Worm (Caenorhabditis elegans) whole organism, late embryonic: ENCODE data around the gene nhr-112.

Experiments
- F13H6.1 ChIP-seq: sonication (generic microtip); optimal IDR thresholded peaks from 2 replicates; lab custom pipeline; 2016; ENCODE audit warnings: missing genetic modification characterization, missing compliant biosample characterization
- K09A11.1 ChIP-seq: sonication (generic microtip); optimal IDR thresholded peaks from 2 replicates; lab custom pipeline; 2017; ENCODE audit warnings: antibody characterized with exemption, mild to moderate bottlenecking, missing genetic modification characterization, missing compliant biosample characterization; ENCODE audit not compliant: insufficient read depth
- T23F11.4 ChIP-seq: fragments of 200-800 bp; sonication (Bioruptor generic); optimal IDR thresholded peaks from 2 replicates; lab custom pipeline; 2018; ENCODE audit warnings: mild to moderate bottlenecking, missing genetic modification characterization, missing compliant biosample characterization
- ama-1 ChIP-seq: fragments of 150-350 bp; optimal IDR thresholded peaks from 2 replicates; lab custom pipeline; 2014
- ceh-14 ChIP-seq: sonication (generic microtip); optimal IDR thresholded peaks from 2 replicates; lab custom pipeline; 2016; ENCODE audit warnings: missing genotype, missing genetic modification characterization, missing compliant biosample characterization
- ceh-19 ChIP-seq: fragments of 200-800 bp; sonication (Bioruptor generic); optimal IDR thresholded peaks from 2 replicates; lab custom pipeline; 2018; ENCODE audit warnings: mild to moderate bottlenecking, missing genetic modification characterization, missing compliant biosample characterization
- ceh-2 ChIP-seq: sonication (generic microtip); optimal IDR thresholded peaks from 2 replicates; lab custom pipeline; 2016; ENCODE audit warnings: missing genotype, missing genetic modification characterization, missing compliant biosample characterization
- ceh-31 ChIP-seq: sonication (generic microtip); optimal IDR thresholded peaks from 2 replicates; lab custom pipeline; 2016; ENCODE audit warnings: missing genetic modification characterization, missing compliant biosample characterization
- ceh-34 ChIP-seq: sonication (generic microtip); optimal IDR thresholded peaks from 2 replicates; lab custom pipeline; 2016; ENCODE audit warnings: mild to moderate bottlenecking, missing genetic modification characterization, missing compliant biosample characterization
- ceh-45 ChIP-seq: fragments of 200-800 bp; sonication (Bioruptor generic); IDR thresholded peaks from 2 replicates; pipeline ENCODE4 v1.3.6; 2022; ENCODE audit warnings: missing genetic modification reagents, missing genetic modification characterization, missing compliant biosample characterization
- ceh-9 ChIP-seq: sonication (generic microtip); optimal IDR thresholded peaks from 2 replicates; lab custom pipeline; 2016; ENCODE audit warnings: mild to moderate bottlenecking, missing genetic modification characterization, inconsistent platforms, missing compliant biosample characterization
- dmd-4 ChIP-seq: sonication (generic microtip); optimal IDR thresholded peaks from 2 replicates; lab custom pipeline; 2016; ENCODE audit warnings: borderline replicate concordance, missing genetic modification characterization, missing compliant biosample characterization
- dve-1 ChIP-seq: sonication (generic microtip); optimal IDR thresholded peaks from 2 replicates; lab custom pipeline; 2017; ENCODE audit warnings: antibody characterized with exemption, mild to moderate bottlenecking, missing genetic modification characterization, missing compliant biosample characterization
- ets-4 ChIP-seq: sonication (generic microtip); optimal IDR thresholded peaks from 2 replicates; lab custom pipeline; 2016; ENCODE audit warnings: missing genetic modification characterization, missing compliant biosample characterization
- eyg-1 ChIP-seq: sonication (generic microtip); optimal IDR thresholded peaks from 2 replicates; lab custom pipeline; 2016; ENCODE audit warnings: missing genotype, missing genetic modification characterization, missing compliant biosample characterization
- fkh-6 ChIP-seq: sonication (generic microtip); optimal IDR thresholded peaks from 2 replicates; lab custom pipeline; 2016; ENCODE audit warnings: missing genetic modification characterization, missing compliant biosample characterization
- gmeb-2 ChIP-seq: sonication (generic microtip); optimal IDR thresholded peaks from 2 replicates; lab custom pipeline; 2016; ENCODE audit warnings: missing genetic modification characterization, inconsistent platforms, missing compliant biosample characterization
- hlh-13 ChIP-seq: fragments of 200-800 bp; sonication (Bioruptor generic); optimal IDR thresholded peaks from 2 replicates; lab custom pipeline; 2018; ENCODE audit warnings: mild to moderate bottlenecking, missing genetic modification characterization, missing compliant biosample characterization
- hlh-15 ChIP-seq: sonication (generic microtip); optimal IDR thresholded peaks from 2 replicates; lab custom pipeline; 2016; ENCODE audit warnings: missing genetic modification characterization, missing compliant biosample characterization
- hlh-8 ChIP-seq: sonication (generic microtip); optimal IDR thresholded peaks from 2 replicates; lab custom pipeline; 2016; ENCODE audit warnings: missing genotype, missing genetic modification characterization, missing compliant biosample characterization
- lim-6 ChIP-seq: sonication (generic microtip); optimal IDR thresholded peaks from 2 replicates; lab custom pipeline; 2016; ENCODE audit warnings: missing genetic modification characterization, missing compliant biosample characterization
- lin-11 ChIP-seq: fragments of 200-800 bp; sonication (Bioruptor generic); optimal IDR thresholded peaks from 2 replicates; lab custom pipeline; 2018; ENCODE audit warnings: mild to moderate bottlenecking, missing genetic modification characterization, missing compliant biosample characterization
- madf-2 ChIP-seq: sonication (generic microtip); optimal IDR thresholded peaks from 2 replicates; lab custom pipeline; 2017; ENCODE audit warnings: missing genetic modification characterization, missing compliant biosample characterization
- mec-3 ChIP-seq: sonication (generic microtip); optimal IDR thresholded peaks from 2 replicates; lab custom pipeline; 2016; ENCODE audit warnings: borderline replicate concordance, missing genetic modification characterization, missing compliant biosample characterization
- nhr-11 ChIP-seq: fragments of 150-350 bp; optimal IDR thresholded peaks from 2 replicates; lab custom pipeline; 2014; ENCODE audit warnings: missing biosample characterization, missing genetic modification characterization
- odd-2 ChIP-seq: sonication (generic microtip); optimal IDR thresholded peaks from 2 replicates; lab custom pipeline; 2017; ENCODE audit warnings: antibody characterized with exemption, mild to moderate bottlenecking, missing genetic modification characterization, missing compliant biosample characterization
- pat-9 ChIP-seq: fragments of 200-800 bp; sonication (Bioruptor generic); optimal IDR thresholded peaks from 2 replicates; lab custom pipeline; 2018; ENCODE audit warnings: mild to moderate bottlenecking, missing genetic modification characterization, moderate library complexity, missing compliant biosample characterization
- pha-2 ChIP-seq: sonication (generic microtip); optimal IDR thresholded peaks from 2 replicates; lab custom pipeline; 2017; ENCODE audit warnings: mild to moderate bottlenecking, missing genetic modification characterization, missing compliant biosample characterization
- rnt-1 ChIP-seq: sonication (generic microtip); optimal IDR thresholded peaks from 2 replicates; lab custom pipeline; 2016; ENCODE audit warnings: missing genetic modification characterization, missing compliant biosample characterization
- sdc-2 ChIP-seq: sonication (generic microtip); optimal IDR thresholded peaks from 2 replicates; lab custom pipeline; 2016; ENCODE audit warnings: missing genotype, missing genetic modification characterization, missing compliant biosample characterization
- sox-2 ChIP-seq: fragments of 200-800 bp; sonication (Bioruptor generic); IDR thresholded peaks from 2 replicates; pipeline ENCODE4 v1.3.6; 2022; ENCODE audit warnings: missing genetic modification reagents, missing genetic modification characterization, missing compliant biosample characterization
- syd-9 ChIP-seq: sonication (generic microtip); optimal IDR thresholded peaks from 2 replicates; lab custom pipeline; 2016; ENCODE audit warnings: mild to moderate bottlenecking, missing genetic modification characterization, moderate library complexity, missing compliant biosample characterization
- tbx-2 ChIP-seq: sonication (generic microtip); optimal IDR thresholded peaks from 2 replicates; lab custom pipeline; 2016; ENCODE audit warnings: missing genetic modification characterization, missing compliant biosample characterization
- tbx-7 ChIP-seq: sonication (generic microtip); optimal IDR thresholded peaks from 2 replicates; lab custom pipeline; 2016; ENCODE audit warnings: missing genotype, missing genetic modification characterization, missing compliant biosample characterization
- ttx-3 ChIP-seq: sonication (generic microtip); optimal IDR thresholded peaks from 2 replicates; lab custom pipeline; 2016; ENCODE audit warnings: missing genetic modification reagents, missing genetic modification characterization, missing compliant biosample characterization
- unc-3 ChIP-seq, 2 experiments: fragments of 200-800 bp in 1 of 2; sonication (Bioruptor generic) in 1 of 2; sonication (generic microtip) in 1 of 2; conservative IDR thresholded peaks in 1 of 2; optimal IDR thresholded peaks in 1 of 2; 2 replicates each; pipeline versions ENCODE4 v1.3.6 to Lab custom; 2016 to 2022; ENCODE audit warnings: missing compliant biosample characterization in 2 of 2, missing genetic modification characterization in 2 of 2, missing genetic modification reagents in 1 of 2
- unc-42 ChIP-seq: sonication (generic microtip); optimal IDR thresholded peaks from 2 replicates; lab custom pipeline; 2016; ENCODE audit warnings: missing genotype, missing genetic modification characterization, missing compliant biosample characterization
- unc-86 ChIP-seq: sonication (generic microtip); optimal IDR thresholded peaks from 2 replicates; lab custom pipeline; 2016; ENCODE audit warnings: missing genetic modification characterization, missing compliant biosample characterization
- ztf-16 ChIP-seq: sonication (generic microtip); optimal IDR thresholded peaks from 2 replicates; lab custom pipeline; 2017; ENCODE audit warnings: missing genetic modification characterization, missing compliant biosample characterization

Gene nhr-112

ce11 chrV:16679237-16679636 is 44.4 kb downstream of the nhr-112 start, which contains the start of gene srz-103:
TSS of gene srz-103 (minus strand) at chrV:16679337.
- no peak for TF ChIP-seq ceh-31 (tag; lab: Kevin White, UChicago)
- no peak for TF ChIP-seq unc-3 (GFP tag; conservative IDR thresholded peaks at IDR 0.05; lab: Robert Waterston, UW)
- no peak for TF ChIP-seq unc-3 (tag; optimal IDR thresholded peaks at IDR 0.05; lab: Kevin White, UChicago)
- TF ChIP-seq rnt-1: no peak
- no peak for TF ChIP-seq fkh-6 (tag; lab: Kevin White, UChicago)
- no peak for TF ChIP-seq ceh-2
- no peak for TF ChIP-seq dmd-4
- no peak for TF ChIP-seq syd-9 (tag; lab: Kevin White, UChicago)
- TF ChIP-seq lin-11 (tag; lab: Kevin White, UChicago): no peak
- TF ChIP-seq F13H6.1 (tag; lab: Kevin White, UChicago): no peak
- TF ChIP-seq ceh-9 (tag; lab: Kevin White, UChicago): no peak
- TF ChIP-seq hlh-13 (GFP tag; lab: Kevin White, UChicago): no peak
- no peak for TF ChIP-seq K09A11.1 (tag; lab: Kevin White, UChicago)
- no peak for TF ChIP-seq ztf-16
- TF ChIP-seq lim-6 (tag; lab: Kevin White, UChicago): no peak
- no peak for TF ChIP-seq ceh-45 (GFP tag; lab: Robert Waterston, UW)
- TF ChIP-seq T23F11.4 (GFP tag; lab: Kevin White, UChicago): no peak
- no peak for TF ChIP-seq hlh-15 (tag; lab: Kevin White, UChicago)
- no peak for TF ChIP-seq unc-86 (tag; lab: Kevin White, UChicago)
- TF ChIP-seq madf-2 (tag; lab: Kevin White, UChicago): no peak
- no peak for TF ChIP-seq dve-1
- TF ChIP-seq, all 69 proteins: peak for 0

ce11 chrV:16675553-16675952 is 48.1 kb downstream of the nhr-112 start, which contains the start of gene srz-1:
TSS of gene srz-1 (plus strand) at chrV:16675853.
- TF ChIP-seq ets-4 (tag; lab: Kevin White, UChicago) (no peak), T23F11.4 (GFP tag; lab: Kevin White, UChicago) (no peak), ztf-16 (no peak), ceh-2 (no peak), gmeb-2 (tag; lab: Kevin White, UChicago) (no peak), tbx-2 (tag; lab: Kevin White, UChicago) (no peak), nhr-11 (tag; lab: Kevin White, UChicago) (no peak), eyg-1 (no peak), sox-2 (GFP tag; lab: Robert Waterston, UW) (no peak), dve-1 (no peak), ceh-31 (tag; lab: Kevin White, UChicago) (no peak), ceh-14 (tag; lab: Kevin White, UChicago) (no peak), ceh-45 (GFP tag; lab: Robert Waterston, UW) (no peak), hlh-8 (no peak), mec-3 (tag; lab: Kevin White, UChicago) (no peak), tbx-7 (tag; lab: Kevin White, UChicago) (no peak), odd-2 (tag; lab: Kevin White, UChicago) (no peak), ttx-3 (tag; lab: Kevin White, UChicago) (no peak), pha-2 (tag; lab: Kevin White, UChicago) (no peak)

ce11 chrV:16674399-16674798 is 49.2 kb downstream of the nhr-112 start:
- TF ChIP-seq sdc-2 (tag; lab: Kevin White, UChicago): no peak
- no peak for TF ChIP-seq ama-1 (lab: Kevin White, UChicago)
- TF ChIP-seq ceh-14 (tag; lab: Kevin White, UChicago): no peak
- no peak for TF ChIP-seq rnt-1
- TF ChIP-seq gmeb-2 (tag; lab: Kevin White, UChicago): no peak
- TF ChIP-seq fkh-6 (tag; lab: Kevin White, UChicago): no peak
- TF ChIP-seq ceh-34 (tag; lab: Kevin White, UChicago): no peak
- no peak for TF ChIP-seq hlh-8
- TF ChIP-seq syd-9 (tag; lab: Kevin White, UChicago): no peak
- TF ChIP-seq ceh-19 (GFP tag; lab: Kevin White, UChicago): no peak
- no peak for TF ChIP-seq dve-1
- no peak for TF ChIP-seq pat-9
- no peak for TF ChIP-seq pha-2 (tag; lab: Kevin White, UChicago)
- TF ChIP-seq unc-42 (tag; lab: Kevin White, UChicago): no peak
